Worm (Caenorhabditis elegans) whole organism, L2 larva: ENCODE results near the gene crn-7.
A peak's percentile ranks its signal among the peaks of the same experiment; 100 is the strongest.

Experiments
- C34F6.9 ChIP-seq: fragments of 150-350 bp; optimal IDR thresholded peaks from 2 replicates; lab custom pipeline; 2014; ENCODE audit warnings: missing biosample characterization, missing genetic modification characterization
- F13H6.1 ChIP-seq: sonication (generic microtip); optimal IDR thresholded peaks from 2 replicates; lab custom pipeline; 2016; ENCODE audit warnings: missing genetic modification characterization, missing compliant biosample characterization
- Y55F3AM.14 ChIP-seq: fragments of 200-800 bp; sonication (Bioruptor generic); optimal IDR thresholded peaks from 2 replicates; lab custom pipeline; 2018; ENCODE audit warnings: mild to moderate bottlenecking, missing genetic modification characterization, missing compliant biosample characterization
- ZK546.5 ChIP-seq: sonication (generic microtip); optimal IDR thresholded peaks from 2 replicates; lab custom pipeline; 2017; ENCODE audit warnings: missing biosample characterization, missing genetic modification characterization
- alr-1 ChIP-seq: fragments of 150-350 bp; optimal IDR thresholded peaks from 2 replicates; lab custom pipeline; 2014; ENCODE audit warnings: missing biosample characterization, missing genetic modification characterization
- aly-2 ChIP-seq: fragments of 150-350 bp; optimal IDR thresholded peaks from 2 replicates; lab custom pipeline; 2014; ENCODE audit warnings: missing biosample characterization, missing genetic modification characterization
- blmp-1 ChIP-seq: sonication (generic microtip); optimal IDR thresholded peaks from 2 replicates; lab custom pipeline; 2017; ENCODE audit warnings: missing genetic modification characterization, mild to moderate bottlenecking, missing compliant biosample characterization, antibody characterized with exemption, moderate library complexity; ENCODE audit not compliant: insufficient read depth
- dmd-4 ChIP-seq: sonication (generic microtip); optimal IDR thresholded peaks from 2 replicates; lab custom pipeline; 2017; ENCODE audit warnings: missing biosample characterization, missing genetic modification characterization
- egl-27 ChIP-seq: sonication (generic microtip); optimal IDR thresholded peaks from 3 replicates; lab custom pipeline; 2017; ENCODE audit warnings: missing biosample characterization, missing genetic modification reagents, missing genetic modification characterization
- elt-1 ChIP-seq: fragments of 150-350 bp; optimal IDR thresholded peaks from 2 replicates; lab custom pipeline; 2014; ENCODE audit warnings: missing biosample characterization, missing genetic modification characterization
- fos-1 ChIP-seq: fragments of 150-350 bp; optimal IDR thresholded peaks from 2 replicates; lab custom pipeline; 2014; ENCODE audit warnings: missing biosample characterization, missing genetic modification characterization
- gmeb-1 ChIP-seq: fragments of 150-350 bp; optimal IDR thresholded peaks from 2 replicates; lab custom pipeline; 2014; ENCODE audit warnings: missing biosample characterization, missing genetic modification characterization
- lin-13 ChIP-seq: fragments of 150-350 bp; optimal IDR thresholded peaks from 2 replicates; lab custom pipeline; 2014; ENCODE audit warnings: missing biosample characterization, missing genetic modification reagents, missing genetic modification characterization
- lin-39 ChIP-seq: fragments of 150-350 bp; optimal IDR thresholded peaks from 2 replicates; lab custom pipeline; 2014; ENCODE audit warnings: missing biosample characterization, missing genetic modification reagents, missing genetic modification characterization
- lsy-2 ChIP-seq, 2 experiments: fragments of 150-350 bp in 1 of 2; sonication (generic microtip) in 1 of 2; optimal IDR thresholded peaks; 2 replicates each; lab custom pipeline; 2014 to 2017; ENCODE audit warnings: missing biosample characterization in 2 of 2, missing genetic modification characterization in 2 of 2
- mab-5 ChIP-seq: fragments of 150-350 bp; optimal IDR thresholded peaks from 2 replicates; lab custom pipeline; 2014; ENCODE audit warnings: missing biosample characterization, missing genetic modification characterization
- mbf-1 ChIP-seq: sonication (generic microtip); optimal IDR thresholded peaks from 2 replicates; lab custom pipeline; 2017; ENCODE audit warnings: missing biosample characterization, missing genetic modification characterization
- mdl-1 ChIP-seq, 2 experiments: fragments of 150-350 bp in 1 of 2; sonication (generic microtip) in 1 of 2; optimal IDR thresholded peaks; 2 replicates each; lab custom pipeline; 2017; ENCODE audit warnings: missing biosample characterization in 2 of 2, missing genetic modification characterization in 2 of 2
- nhr-11 ChIP-seq: fragments of 150-350 bp; optimal IDR thresholded peaks from 2 replicates; lab custom pipeline; 2014; ENCODE audit warnings: missing biosample characterization, missing genetic modification characterization
- nhr-129 ChIP-seq: fragments of 150-350 bp; optimal IDR thresholded peaks from 2 replicates; lab custom pipeline; 2014; ENCODE audit warnings: missing biosample characterization, missing genetic modification characterization
- nhr-21 ChIP-seq: fragments of 150-350 bp; optimal IDR thresholded peaks from 2 replicates; lab custom pipeline; 2014; ENCODE audit warnings: missing biosample characterization, missing genetic modification characterization
- nhr-237 ChIP-seq: fragments of 150-350 bp; optimal IDR thresholded peaks from 2 replicates; lab custom pipeline; 2014; ENCODE audit warnings: missing biosample characterization, missing genetic modification characterization
- nhr-25 ChIP-seq: fragments of 150-350 bp; sonication (generic microtip); optimal IDR thresholded peaks from 3 replicates; lab custom pipeline; 2014; ENCODE audit warnings: missing biosample characterization, missing genetic modification characterization
- nhr-6 ChIP-seq: fragments of 150-350 bp; optimal IDR thresholded peaks from 2 replicates; lab custom pipeline; 2014; ENCODE audit warnings: missing biosample characterization, missing genetic modification characterization
- sem-4 ChIP-seq: fragments of 150-350 bp; optimal IDR thresholded peaks from 2 replicates; lab custom pipeline; 2014; ENCODE audit warnings: missing biosample characterization, missing genetic modification reagents, missing genetic modification characterization
- sma-3 ChIP-seq: sonication (generic microtip); optimal IDR thresholded peaks from 2 replicates; lab custom pipeline; 2016; ENCODE audit warnings: missing genetic modification reagents, missing genetic modification characterization, missing compliant biosample characterization
- sma-9 ChIP-seq, 2 experiments: fragments of 150-350 bp in 1 of 2; sonication (generic microtip) in 1 of 2; optimal IDR thresholded peaks; 2 replicates each; lab custom pipeline; 2014 to 2016; ENCODE audit warnings: missing genetic modification characterization in 2 of 2, mild to moderate bottlenecking in 1 of 2, missing biosample characterization in 1 of 2, missing compliant biosample characterization in 1 of 2, missing genetic modification reagents in 1 of 2, moderate library complexity in 1 of 2
- unc-39 ChIP-seq: fragments of 150-350 bp; optimal IDR thresholded peaks from 2 replicates; lab custom pipeline; 2014; ENCODE audit warnings: missing biosample characterization, missing genetic modification characterization
- unc-55 ChIP-seq: fragments of 150-350 bp; sonication (generic microtip); optimal IDR thresholded peaks from 3 replicates; lab custom pipeline; 2014; ENCODE audit warnings: missing biosample characterization, missing genetic modification reagents, missing genetic modification characterization
- unc-62 ChIP-seq: fragments of 150-350 bp; optimal IDR thresholded peaks from 2 replicates; lab custom pipeline; 2014; ENCODE audit warnings: missing biosample characterization, missing genetic modification reagents, missing genetic modification characterization
- zag-1 ChIP-seq: fragments of 150-350 bp; optimal IDR thresholded peaks from 2 replicates; lab custom pipeline; 2014; ENCODE audit warnings: missing biosample characterization, missing genetic modification characterization
- ztf-1 ChIP-seq: fragments of 200-800 bp; sonication (Bioruptor generic); conservative IDR thresholded peaks from 2 replicates; pipeline ENCODE4 v1.3.6; 2022; ENCODE audit warnings: missing genetic modification characterization, missing compliant biosample characterization
- ztf-11 ChIP-seq: sonication (generic microtip); optimal IDR thresholded peaks from 2 replicates; lab custom pipeline; 2017; ENCODE audit warnings: missing biosample characterization, missing genetic modification characterization
- ztf-4 ChIP-seq: fragments of 150-350 bp; optimal IDR thresholded peaks from 2 replicates; lab custom pipeline; 2014; ENCODE audit warnings: missing biosample characterization, missing genetic modification characterization

Gene crn-7

DNA sequence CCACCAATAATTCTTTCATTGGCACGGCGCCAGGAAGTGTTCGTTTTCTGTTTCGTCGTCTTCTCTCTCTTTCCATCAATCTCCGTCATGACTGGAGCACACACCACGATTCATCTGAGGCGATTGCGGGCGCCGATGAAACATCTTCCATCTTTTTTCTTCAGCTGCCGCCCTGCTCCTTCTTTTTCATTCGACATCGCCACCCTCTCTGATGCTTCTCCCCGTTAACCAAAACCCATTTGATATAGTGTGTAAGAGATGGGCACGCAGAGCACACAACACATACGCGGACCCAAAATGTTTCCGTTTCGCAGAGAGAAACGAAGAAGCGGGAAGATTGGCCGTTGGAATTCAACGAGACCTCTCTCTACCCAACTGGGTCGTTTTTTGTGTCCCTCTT is 19.2 kb downstream of the crn-7 start:
- TF ChIP-seq mab-5 (tag; lab: Kevin White, UChicago) = peak; percentile 74
- no peak for TF ChIP-seq elt-1 (tag; lab: Kevin White, UChicago)
- TF ChIP-seq lsy-2 (tag; optimal IDR thresholded peaks at IDR 0.05; lab: Kevin White, UChicago) = peak in 1 of 2 experiments; percentile 49
- TF ChIP-seq F13H6.1 (tag; lab: Kevin White, UChicago) = peak; percentile 61
- peak in 1 of 2 experiments; percentile 14 for TF ChIP-seq mdl-1 (tag; optimal IDR thresholded peaks at IDR 0.05; lab: Kevin White, UChicago)
- TF ChIP-seq unc-62 (GFP tag; lab: Kevin White, UChicago) = peak; percentile 11
- no peak for TF ChIP-seq ZK546.5
- TF ChIP-seq nhr-129 (tag; lab: Kevin White, UChicago) = peak; percentile 42
- peak; percentile 36 for TF ChIP-seq Y55F3AM.14 (GFP tag; lab: Kevin White, UChicago)
- TF ChIP-seq nhr-25 (tag; lab: Kevin White, UChicago) = no peak
- peak; percentile 41 for TF ChIP-seq zag-1 (tag; lab: Kevin White, UChicago)
- TF ChIP-seq C34F6.9 (tag; lab: Kevin White, UChicago) = peak; percentile 43
- TF ChIP-seq egl-27 (tag; lab: Kevin White, UChicago) = no peak
- no peak for TF ChIP-seq nhr-21

DNA sequence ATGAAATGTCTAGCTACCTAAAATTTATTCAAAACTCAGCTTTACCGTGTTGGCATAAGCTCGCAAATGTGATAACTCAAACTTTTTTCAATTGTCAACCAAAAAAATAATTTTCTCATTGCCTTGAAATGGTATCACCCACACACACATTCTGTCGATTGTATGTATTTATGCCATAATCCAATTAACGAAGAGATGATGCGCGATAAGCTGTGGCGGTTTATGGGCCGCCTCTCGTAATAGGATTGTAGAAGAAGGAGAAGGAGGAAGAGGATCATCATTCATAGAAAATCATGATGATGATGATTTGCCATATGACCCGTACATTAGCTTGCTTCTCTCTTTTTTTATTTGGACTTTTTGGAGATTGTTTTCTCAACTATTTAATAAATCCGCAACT is 20.9 kb downstream of the crn-7 start:
- TF ChIP-seq blmp-1 (tag; lab: Kevin White, UChicago) = no peak
- TF ChIP-seq ZK546.5 = no peak
- no peak for TF ChIP-seq gmeb-1
- no peak for TF ChIP-seq Y55F3AM.14 (GFP tag; lab: Kevin White, UChicago)
- no peak for TF ChIP-seq ztf-4 (tag; lab: Kevin White, UChicago)
- TF ChIP-seq fos-1 (tag; lab: Kevin White, UChicago) = no peak
- no peak for TF ChIP-seq nhr-6 (tag; lab: Kevin White, UChicago)
- no peak for TF ChIP-seq sma-3 (GFP tag; lab: Kevin White, UChicago)
- no peak for TF ChIP-seq sem-4
- no peak for TF ChIP-seq C34F6.9 (tag; lab: Kevin White, UChicago)
- no peak for TF ChIP-seq ztf-1 (GFP tag; lab: Robert Waterston, UW)
- TF ChIP-seq nhr-21 = no peak
- no peak for TF ChIP-seq ztf-11
- TF ChIP-seq alr-1 (tag; lab: Kevin White, UChicago) = no peak
- no peak for TF ChIP-seq mdl-1 (tag; optimal IDR thresholded peaks at IDR 0.05; lab: Kevin White, UChicago)

DNA sequence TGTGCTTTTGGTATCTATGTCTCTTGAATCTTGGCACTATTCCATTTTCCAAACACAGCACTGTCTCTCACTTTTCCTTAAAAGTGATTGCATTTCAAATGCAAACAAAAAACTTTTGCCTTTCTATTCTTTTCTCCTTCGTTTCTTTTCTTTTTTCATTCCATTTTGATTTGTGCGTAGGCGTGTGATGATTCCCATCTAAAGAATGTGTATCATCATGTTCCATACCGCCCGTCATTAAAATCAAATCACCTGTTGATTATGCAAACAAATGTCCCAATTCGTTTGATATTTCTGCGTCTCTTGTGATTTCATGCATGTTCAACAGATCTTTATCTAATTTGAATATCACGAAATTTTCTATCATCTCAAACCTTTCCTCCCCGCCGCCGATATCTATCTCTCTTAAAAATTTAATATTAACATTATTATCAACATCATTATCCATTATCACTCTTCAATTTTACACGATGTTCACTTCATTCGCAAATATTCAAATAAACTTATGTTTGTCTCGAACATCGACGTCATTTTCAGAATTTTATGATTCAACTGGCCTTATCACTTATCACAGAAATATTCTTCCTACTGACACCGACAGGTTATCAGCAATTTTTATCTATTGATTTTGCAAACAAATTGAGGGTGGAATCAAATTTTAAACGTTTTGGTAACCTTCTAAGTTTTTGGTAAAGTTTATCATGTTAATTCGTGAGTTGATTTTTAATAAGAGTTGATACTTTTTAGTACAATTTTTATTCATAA is 23.1 kb downstream of the crn-7 start:
- TF ChIP-seq aly-2 (tag; lab: Kevin White, UChicago) = no peak
- TF ChIP-seq nhr-237 (tag; lab: Kevin White, UChicago) = no peak
- peak; percentile 27 for TF ChIP-seq unc-55 (GFP tag; lab: Kevin White, UChicago)
- TF ChIP-seq mbf-1 = no peak
- TF ChIP-seq lin-39 = no peak
- TF ChIP-seq sma-9 (GFP tag; optimal IDR thresholded peaks at IDR 0.05; lab: Kevin White, UChicago) = peak; percentile 11
- no peak for TF ChIP-seq sma-9 (tag; optimal IDR thresholded peaks at IDR 0.05; lab: Kevin White, UChicago)
- TF ChIP-seq nhr-21 = no peak
- no peak for TF ChIP-seq zag-1 (tag; lab: Kevin White, UChicago)
- no peak for TF ChIP-seq lin-13 (GFP tag; lab: Kevin White, UChicago)
- TF ChIP-seq lsy-2 (tag; optimal IDR thresholded peaks at IDR 0.05; lab: Kevin White, UChicago) = no peak
- peak; percentile 98 for TF ChIP-seq fos-1 (tag; lab: Kevin White, UChicago)
- peak; percentile 10 for TF ChIP-seq gmeb-1

ce11 chrIII:8293260-8293659 is 24.9 kb downstream of the crn-7 start:
- TF ChIP-seq dmd-4 (tag; lab: Kevin White, UChicago) (no peak), fos-1 (tag; lab: Kevin White, UChicago) (peak; percentile 56), nhr-11 (tag; lab: Kevin White, UChicago) (no peak), lin-13 (GFP tag; lab: Kevin White, UChicago) (no peak), unc-39 (tag; lab: Kevin White, UChicago) (no peak)
